ENCODE assay signal across 1 worm cellular context in the genomic region with DNA sequence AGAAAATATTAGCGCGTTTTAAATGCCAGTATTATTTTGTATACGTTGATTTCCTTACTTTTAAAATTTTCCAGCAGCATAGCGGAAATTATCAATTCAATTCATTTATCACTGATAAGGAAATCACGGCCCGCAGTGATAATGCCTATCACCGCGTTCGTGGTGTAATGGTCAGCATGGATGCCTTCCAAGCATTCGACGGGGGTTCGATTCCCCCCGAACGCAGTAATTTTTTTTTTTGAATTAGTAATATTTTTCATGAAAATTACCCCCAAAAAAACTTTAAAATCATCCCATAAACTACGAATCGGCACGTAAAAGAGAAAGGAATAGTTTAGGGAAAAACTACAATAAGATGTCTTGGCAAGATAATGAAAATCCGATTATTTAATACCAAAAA.
TF ChIP-seq lines count a peak whose summit lies in the region.

No protein-coding gene starts in this region.

TF ChIP-seq in whole organism, young adult, 124 proteins besides CTCF, POLR2A, EP300 and RAD21 (continued from another document):
- TF ChIP-seq lsy-27 (tag; optimal IDR thresholded peaks at IDR 0.05; lab: Kevin White, UChicago; ENCODE audit: borderline replicate concordance, insufficient read depth) (no peak), nhr-80 (tag; optimal IDR thresholded peaks at IDR 0.05; lab: Kevin White, UChicago) (peak; percentile 29), rcor-1 (GFP tag; IDR thresholded peaks at IDR 0.05; lab: Robert Waterston, UW) (peak; percentile 33), let-526 (GFP tag; IDR thresholded peaks at IDR 0.05; lab: Robert Waterston, UW) (0 out of 2 replicates have a peak, but pooled peaks have one; percentile 16), pha-4 (tag; optimal IDR thresholded peaks at IDR 0.05; lab: Kevin White, UChicago) (no peak), hlh-12 (tag; optimal IDR thresholded peaks at IDR 0.05; lab: Kevin White, UChicago) (peak; percentile 69), nfya-1 (tag; optimal IDR thresholded peaks at IDR 0.05; lab: Kevin White, UChicago; ENCODE audit: borderline replicate concordance, insufficient read depth) (no peak), tbx-9 (tag; optimal IDR thresholded peaks at IDR 0.05; lab: Kevin White, UChicago; ENCODE audit: borderline replicate concordance) (no peak), hmg-20 (GFP tag; IDR thresholded peaks at IDR 0.05; lab: Robert Waterston, UW) (no peak), hsf-1 (GFP tag; IDR thresholded peaks at IDR 0.05; lab: Robert Waterston, UW) (no peak), F57C9.4 (tag; optimal IDR thresholded peaks at IDR 0.05; lab: Kevin White, UChicago) (no peak), attf-3 (GFP tag; conservative IDR thresholded peaks at IDR 0.05; lab: Robert Waterston, UW) (no peak), B0035.1 (tag; optimal IDR thresholded peaks at IDR 0.05; lab: Kevin White, UChicago) (no peak), F52B5.7 (tag; optimal IDR thresholded peaks at IDR 0.05; lab: Kevin White, UChicago) (no peak), lag-1 (GFP tag; IDR thresholded peaks at IDR 0.05; lab: Robert Waterston, UW) (no peak), die-1 (tag; optimal IDR thresholded peaks at IDR 0.05; lab: Kevin White, UChicago) (peak; percentile 94), egrh-3 (GFP tag; IDR thresholded peaks at IDR 0.05; lab: Robert Waterston, UW) (no peak), nfyb-1 (GFP tag; IDR thresholded peaks at IDR 0.05; lab: Robert Waterston, UW) (no peak), ZK185.1 (tag; optimal IDR thresholded peaks at IDR 0.05; lab: Kevin White, UChicago; ENCODE audit: poor library complexity, severe bottlenecking) (peak; percentile 80), B0336.3 (GFP tag; IDR thresholded peaks at IDR 0.05; lab: Robert Waterston, UW) (no peak), C17E4.6 (GFP tag; IDR thresholded peaks at IDR 0.05; lab: Robert Waterston, UW) (no peak), dpl-1 (GFP tag; optimal IDR thresholded peaks at IDR 0.05; lab: Kevin White, UChicago) (no peak), rec-8 (tag; optimal IDR thresholded peaks at IDR 0.05; lab: Kevin White, UChicago) (peak; percentile 71 to 79), ekl-4 (GFP tag; IDR thresholded peaks at IDR 0.05; lab: Robert Waterston, UW) (no peak), egl-44 (GFP tag; IDR thresholded peaks at IDR 0.05; lab: Robert Waterston, UW) (peak; percentile 61; the same call in 1 of the 2 replicates), D2030.7 (GFP tag; IDR thresholded peaks at IDR 0.05; lab: Robert Waterston, UW) (peak; percentile 65; the same call in 1 of the 2 replicates), zim-3 (tag; optimal IDR thresholded peaks at IDR 0.05; lab: Kevin White, UChicago) (peak; percentile 47), lin-35 (GFP tag; optimal IDR thresholded peaks at IDR 0.05; lab: Kevin White, UChicago) (peak in 1 of 3 experiments; percentile 14), athp-1 (tag; optimal IDR thresholded peaks at IDR 0.05; lab: Kevin White, UChicago) (peak; percentile 46), madf-3 (GFP tag; IDR thresholded peaks at IDR 0.05; lab: Robert Waterston, UW) (0 out of 2 replicates have a peak, but pooled peaks have one; percentile 78), nfya-2 (GFP tag; IDR thresholded peaks at IDR 0.05; lab: Robert Waterston, UW) (no peak), sdz-38 (tag; optimal IDR thresholded peaks at IDR 0.05; lab: Kevin White, UChicago) (no peak), ztf-25 (GFP tag; IDR thresholded peaks at IDR 0.05; lab: Robert Waterston, UW) (peak; percentile 91; the same call in 1 of the 2 replicates), ztf-28 (GFP tag; IDR thresholded peaks at IDR 0.05; lab: Robert Waterston, UW) (no peak), lir-1 (GFP tag; conservative IDR thresholded peaks at IDR 0.05; lab: Robert Waterston, UW) (no peak), Y56A3A.18 (GFP tag; IDR thresholded peaks at IDR 0.05; lab: Robert Waterston, UW) (no peak), nhr-90 (tag; optimal IDR thresholded peaks at IDR 0.05; lab: Kevin White, UChicago) (peak; percentile 86), F33H1.4 (GFP tag; IDR thresholded peaks at IDR 0.05; lab: Robert Waterston, UW) (no peak), lsl-1 (GFP tag; optimal IDR thresholded peaks at IDR 0.05; lab: Kevin White, UChicago) (peak; percentile 25), F39B2.1 (GFP tag; IDR thresholded peaks at IDR 0.05; lab: Robert Waterston, UW) (no peak), F55B11.4 (tag; optimal IDR thresholded peaks at IDR 0.05; lab: Kevin White, UChicago; ENCODE audit: borderline replicate concordance, insufficient read depth) (no peak), sea-2 (GFP tag; IDR thresholded peaks at IDR 0.05; lab: Robert Waterston, UW) (0 out of 2 replicates have a peak, but pooled peaks have one; percentile 19), snpc-1.1 (tag; optimal IDR thresholded peaks at IDR 0.05; lab: Kevin White, UChicago; ENCODE audit: insufficient read depth) (peak; percentile 59), Y95B8A.8 (GFP tag; IDR thresholded peaks at IDR 0.05; lab: Robert Waterston, UW) (no peak), ceh-91 (GFP tag; IDR thresholded peaks at IDR 0.05; lab: Robert Waterston, UW) (no peak), mes-4 (tag; optimal IDR thresholded peaks at IDR 0.05; lab: Kevin White, UChicago) (peak; percentile 67), ceh-79 (tag; optimal IDR thresholded peaks at IDR 0.05; lab: Kevin White, UChicago) (no peak), chd-7 (tag; optimal IDR thresholded peaks at IDR 0.05; lab: Kevin White, UChicago) (no peak), hrde-1 (tag; optimal IDR thresholded peaks at IDR 0.05; lab: Kevin White, UChicago; ENCODE audit: borderline replicate concordance) (peak; percentile 57), F37B4.10 (GFP tag; IDR thresholded peaks at IDR 0.05; lab: Robert Waterston, UW) (no peak), atf-7 (tag; optimal IDR thresholded peaks at IDR 0.05; lab: Kevin White, UChicago) (no peak), him-1 (tag; optimal IDR thresholded peaks at IDR 0.05; lab: Kevin White, UChicago) (peak; percentile 79), snpc-3.4 (tag; optimal IDR thresholded peaks at IDR 0.05; lab: Kevin White, UChicago) (peak; percentile 29), ama-1 (optimal IDR thresholded peaks at IDR 0.05; lab: Kevin White, UChicago) (no peak), ama-1 (GFP tag; optimal IDR thresholded peaks at IDR 0.05; lab: Kevin White, UChicago) (peak; percentile 74 to 77), mel-28 (tag; optimal IDR thresholded peaks at IDR 0.05; lab: Kevin White, UChicago; ENCODE audit: borderline replicate concordance) (no peak), T26A5.8 (tag; optimal IDR thresholded peaks at IDR 0.05; lab: Kevin White, UChicago) (no peak), ceh-58 (GFP tag; IDR thresholded peaks at IDR 0.05; lab: Robert Waterston, UW) (no peak), ceh-27 (GFP tag; optimal IDR thresholded peaks at IDR 0.05; lab: Kevin White, UChicago) (no peak), nhr-120 (GFP tag; IDR thresholded peaks at IDR 0.05; lab: Robert Waterston, UW) (no peak), dox-1 (GFP tag; IDR thresholded peaks at IDR 0.05; lab: Robert Waterston, UW) (no peak; the same call in 1 of the 2 replicates), F22D6.2 (tag; optimal IDR thresholded peaks at IDR 0.05; lab: Kevin White, UChicago) (peak; percentile 2), sptf-2 (GFP tag; optimal IDR thresholded peaks at IDR 0.05; lab: Kevin White, UChicago) (no peak), aptf-2 (GFP tag; conservative IDR thresholded peaks at IDR 0.05; lab: Robert Waterston, UW) (no peak; the same call in 1 of the 2 replicates), madf-10 (tag; optimal IDR thresholded peaks at IDR 0.05; lab: Kevin White, UChicago) (peak; percentile 50), Y67H2A.10 (GFP tag; conservative IDR thresholded peaks at IDR 0.05; lab: Robert Waterston, UW) (no peak), madf-6 (GFP tag; IDR thresholded peaks at IDR 0.05; lab: Robert Waterston, UW) (no peak), unc-62 (GFP tag; optimal IDR thresholded peaks at IDR 0.05; lab: Kevin White, UChicago) (no peak), efl-1 (GFP tag; optimal IDR thresholded peaks at IDR 0.05; lab: Kevin White, UChicago) (no peak)
